Worm (Caenorhabditis elegans) whole organism, young adult: ENCODE measurements around the gene fbxb-96.

ENCODE experiments used
- F52B5.7 ChIP-seq: sonication (generic microtip); optimal IDR thresholded peaks from 2 replicates; lab custom pipeline; 2016; ENCODE audit warnings: mild to moderate bottlenecking, missing genetic modification characterization, missing compliant biosample characterization
- Y53F4B.3 ChIP-seq: fragments of 200-800 bp; sonication (Bioruptor generic); IDR thresholded peaks from 2 replicates; pipeline ENCODE4 v1.3.6; 2022; ENCODE audit warnings: missing genetic modification reagents, missing genetic modification characterization, missing compliant biosample characterization
- Y53G8AR.9 ChIP-seq: fragments of 200-800 bp; sonication (Bioruptor generic); conservative IDR thresholded peaks from 2 replicates; pipeline ENCODE4 v1.3.6; 2022; ENCODE audit warnings: missing genetic modification reagents, missing genetic modification characterization, missing compliant biosample characterization
- ceh-100 ChIP-seq: fragments of 200-800 bp; sonication (Bioruptor generic); IDR thresholded peaks from 2 replicates; pipeline ENCODE4 v1.3.6; 2022; ENCODE audit warnings: missing genetic modification reagents, missing genetic modification characterization, missing compliant biosample characterization
- ceh-79 ChIP-seq: sonication (generic microtip); optimal IDR thresholded peaks from 2 replicates; lab custom pipeline; 2017; ENCODE audit warnings: mild to moderate bottlenecking, missing genetic modification characterization, missing compliant biosample characterization
- dpl-1 ChIP-seq: fragments of 150-350 bp; optimal IDR thresholded peaks from 2 replicates; lab custom pipeline; 2014; ENCODE audit warnings: missing biosample characterization, missing genetic modification reagents, missing genetic modification characterization
- ekl-4 ChIP-seq: fragments of 200-800 bp; sonication (Bioruptor generic); IDR thresholded peaks from 2 replicates; pipeline ENCODE4 v1.3.6; 2022; ENCODE audit warnings: missing genetic modification reagents, missing genetic modification characterization, missing compliant biosample characterization
- lin-35 ChIP-seq, 3 experiments: fragments of 150-350 bp in 2 of 3; sonication (generic microtip) in 1 of 3; optimal IDR thresholded peaks; 2 replicates each; lab custom pipeline; 2014 to 2018; ENCODE audit warnings: missing biosample characterization in 3 of 3, missing genetic modification characterization in 3 of 3, missing genetic modification reagents in 3 of 3
- snpc-4 ChIP-seq, 5 experiments: fragments of 150-350 bp in 1 of 5; sonication (generic microtip) in 4 of 5; optimal IDR thresholded peaks; 2 replicates each; lab custom pipeline; 2014 to 2018; ENCODE audit warnings: missing genetic modification characterization in 5 of 5, missing biosample characterization in 3 of 5, antibody characterized with exemption in 2 of 5, mild to moderate bottlenecking in 2 of 5, missing compliant biosample characterization in 2 of 5, missing genotype in 2 of 5, moderate library complexity in 2 of 5, missing genetic modification reagents in 1 of 5
- tbp1 ChIP-seq: fragments of 200-800 bp; sonication (Bioruptor generic); optimal IDR thresholded peaks from 2 replicates; lab custom pipeline; 2018; ENCODE audit warnings: mild to moderate bottlenecking, missing genetic modification characterization, missing compliant biosample characterization
- tlf-1 ChIP-seq: fragments of 200-800 bp; sonication (Bioruptor generic); optimal IDR thresholded peaks from 2 replicates; lab custom pipeline; 2018; ENCODE audit warnings: mild to moderate bottlenecking, missing genetic modification characterization, missing compliant biosample characterization
- unc-62 ChIP-seq: fragments of 150-350 bp; optimal IDR thresholded peaks from 2 replicates; lab custom pipeline; 2014; ENCODE audit warnings: missing biosample characterization, missing genetic modification reagents, missing genetic modification characterization

ce11 chrII:1820774-1821173 is 29.4 kb downstream of the fbxb-96 start, which contains the start of gene fbxa-3:
- TF ChIP-seq ceh-79 (no peak), Y53G8AR.9 (GFP tag; lab: Robert Waterston, UW) (no peak), lin-35 (GFP tag; optimal IDR thresholded peaks at IDR 0.05; lab: Kevin White, UChicago) (no peak), Y53F4B.3 (GFP tag; lab: Robert Waterston, UW) (no peak), tbp1 (GFP tag; lab: Kevin White, UChicago) (no peak), snpc-4 (GFP tag; optimal IDR thresholded peaks at IDR 0.05; lab: Kevin White, UChicago) (no peak), snpc-4 (tag; optimal IDR thresholded peaks at IDR 0.05; lab: Kevin White, UChicago) (no peak), unc-62 (no peak), ekl-4 (GFP tag; lab: Robert Waterston, UW) (no peak), F52B5.7 (tag; lab: Kevin White, UChicago) (no peak), ceh-100 (GFP tag; lab: Robert Waterston, UW) (no peak), dpl-1 (no peak), tlf-1 (GFP tag; lab: Kevin White, UChicago) (no peak)
